Fruit fly (Drosophila melanogaster): ENCODE results near the gene CG13288.

The CG13288 gene

DNA sequence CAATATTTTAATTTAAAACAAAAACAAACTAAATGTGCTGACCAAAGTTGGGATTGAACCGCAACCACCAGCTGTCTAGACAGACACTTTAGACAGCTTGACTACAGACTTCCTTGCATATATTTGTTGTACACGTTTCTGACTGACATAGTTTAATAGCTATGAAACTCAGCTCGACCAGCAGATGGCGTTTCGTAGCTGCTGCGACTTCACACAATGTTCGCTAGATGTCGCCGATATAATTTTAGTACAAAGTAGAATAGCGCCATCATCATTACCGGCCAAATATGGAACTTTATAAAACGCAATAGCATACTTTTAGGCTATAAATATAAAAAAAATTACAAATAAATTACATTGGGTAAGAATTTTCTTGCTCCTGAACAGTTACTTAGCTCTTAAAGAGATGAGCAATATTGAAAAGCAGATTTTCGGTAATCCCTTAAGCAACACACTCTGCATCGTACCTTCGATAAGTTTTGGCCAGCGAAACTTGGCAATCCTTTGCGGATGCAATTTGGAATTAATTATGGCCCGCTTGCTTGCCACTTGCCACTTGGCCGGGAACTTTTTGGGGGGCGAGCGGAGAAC lies 37.5 kb upstream of the CG13288 start (continued):
- TF ChIP-seq Deaf1 (tag; optimal IDR thresholded peaks at IDR 0.05): peak; percentile 51
- TF ChIP-seq onecut (GFP tag; IDR thresholded peaks at IDR 0.05): peak; percentile 75
- TF ChIP-seq CG10147 (GFP tag; optimal IDR thresholded peaks at IDR 0.05): no peak
- TF ChIP-seq unc-4 (GFP tag; IDR thresholded peaks at IDR 0.05; ENCODE audit: partially characterized antibody): 0 out of 2 replicates have a peak, but pooled peaks have one; percentile 16
- TF ChIP-seq dysf (GFP tag; IDR thresholded peaks at IDR 0.05): peak; percentile 81
- 0 out of 2 replicates have a peak, but pooled peaks have one; percentile 14 for TF ChIP-seq seq (GFP tag; IDR thresholded peaks at IDR 0.05)
- peak; percentile 46 for TF ChIP-seq fd3F (GFP tag; optimal IDR thresholded peaks at IDR 0.05)
- peak; percentile 78 for TF ChIP-seq CG10366 (GFP tag; IDR thresholded peaks at IDR 0.05)
- no peak for TF ChIP-seq CG10565 (GFP tag; optimal IDR thresholded peaks at IDR 0.05)
- no peak for TF ChIP-seq CG12942 (GFP tag; optimal IDR thresholded peaks at IDR 0.05)
- TF ChIP-seq D19A (tag; optimal IDR thresholded peaks at IDR 0.05): peak; percentile 29
- TF ChIP-seq Aef1 (GFP tag; IDR thresholded peaks at IDR 0.05): peak; percentile 98
- TF ChIP-seq CG2712 (tag; optimal IDR thresholded peaks at IDR 0.05): peak; percentile 78
- no peak for TF ChIP-seq zf30C (GFP tag; optimal IDR thresholded peaks at IDR 0.05)
- peak; percentile 21; the same call in 1 of the 2 replicates for TF ChIP-seq CG17612 (GFP tag; IDR thresholded peaks at IDR 0.05)
- no peak for TF ChIP-seq wor (GFP tag; IDR thresholded peaks at IDR 0.05)
- TF ChIP-seq jigr1 (GFP tag; IDR thresholded peaks at IDR 0.05): no peak
- TF ChIP-seq CG8924 (tag; optimal IDR thresholded peaks at IDR 0.05): peak; percentile 15
- no peak; the same call in 1 of the 2 replicates for TF ChIP-seq al (GFP tag; IDR thresholded peaks at IDR 0.05)
- TF ChIP-seq dati (GFP tag; IDR thresholded peaks at IDR 0.05): 0 out of 2 replicates have a peak, but pooled peaks have one; percentile 38
- no peak for TF ChIP-seq CG8388 (GFP tag; optimal IDR thresholded peaks at IDR 0.05)
- TF ChIP-seq CG2889 (GFP tag; IDR thresholded peaks at IDR 0.05): no peak
- peak; percentile 64 for TF ChIP-seq CG10979 (tag; optimal IDR thresholded peaks at IDR 0.05)
- peak; percentile 77 for TF ChIP-seq CG42726 (GFP tag; IDR thresholded peaks at IDR 0.05; ENCODE audit: partially characterized antibody)
- peak; percentile 62 for TF ChIP-seq Dad (GFP tag; optimal IDR thresholded peaks at IDR 0.05)
- TF ChIP-seq HmgZ (tag; optimal IDR thresholded peaks at IDR 0.05): peak; percentile 72
- TF ChIP-seq CG9437 (GFP tag; optimal IDR thresholded peaks at IDR 0.05): no peak
- peak; percentile 86 for TF ChIP-seq Dbx (GFP tag; IDR thresholded peaks at IDR 0.05)
- peak; percentile 93 for TF ChIP-seq CG32532 (GFP tag; IDR thresholded peaks at IDR 0.05)
- TF ChIP-seq Gug (GFP tag; IDR thresholded peaks at IDR 0.05): peak; percentile 76
- TF ChIP-seq D19B (GFP tag; optimal IDR thresholded peaks at IDR 0.05): no peak
- TF ChIP-seq wdn (GFP tag; IDR thresholded peaks at IDR 0.05): peak; percentile 63
- TF ChIP-seq CG2129 (GFP tag; IDR thresholded peaks at IDR 0.05; ENCODE audit: partially characterized antibody): no peak
- TF ChIP-seq CG17385 (GFP tag; optimal IDR thresholded peaks at IDR 0.05): no peak
- peak; percentile 66 for TF ChIP-seq trem (tag; optimal IDR thresholded peaks at IDR 0.05)
- TF ChIP-seq oc (tag; optimal IDR thresholded peaks at IDR 0.05): no peak
- TF ChIP-seq pho (GFP tag; optimal IDR thresholded peaks at IDR 0.05): peak; percentile 44
- TF ChIP-seq Sox100B (GFP tag; optimal IDR thresholded peaks at IDR 0.05): no peak
- TF ChIP-seq lola (GFP tag; optimal IDR thresholded peaks at IDR 0.05): no peak
- TF ChIP-seq Mes4 (GFP tag; optimal IDR thresholded peaks at IDR 0.05): peak; percentile 6
- no peak for TF ChIP-seq YL-1 (GFP tag; optimal IDR thresholded peaks at IDR 0.05)
- TF ChIP-seq sr (GFP tag; IDR thresholded peaks at IDR 0.05): peak; percentile 55; the same call in 1 of the 3 replicates
- no peak for TF ChIP-seq disco-r (GFP tag; optimal IDR thresholded peaks at IDR 0.05)
- TF ChIP-seq HLHmδ (GFP tag; optimal IDR thresholded peaks at IDR 0.05): peak; percentile 27
- peak in 1 of 2 experiments; percentile 70 for TF ChIP-seq insv (GFP tag; optimal IDR thresholded peaks at IDR 0.05)
- TF ChIP-seq eyg (GFP tag; optimal IDR thresholded peaks at IDR 0.05): no peak
- peak; percentile 86 for TF ChIP-seq Ets65A (GFP tag)
- no peak for TF ChIP-seq h (optimal IDR thresholded peaks at IDR 0.05)
- TF ChIP-seq CG1233 (GFP tag; optimal IDR thresholded peaks at IDR 0.05): peak; percentile 24
- peak; percentile 53 for TF ChIP-seq CG10209 (GFP tag; optimal IDR thresholded peaks at IDR 0.05)
- TF ChIP-seq Dfd (GFP tag; optimal IDR thresholded peaks at IDR 0.05): no peak
